Worm (Caenorhabditis elegans): ENCODE results near the gene ebax-1.

Gene ebax-1

ce11 chrIV:10252350-10252792, 34.4 kb upstream of the ebax-1 start (continued):
- peak in 1 of 2 experiments; percentile 100 for TF ChIP-seq unc-62 (GFP tag; optimal IDR thresholded peaks at IDR 0.05 in 1 of 2)
- no peak for TF ChIP-seq unc-62 (tag; optimal IDR thresholded peaks at IDR 0.05)
- 0 out of 2 replicates have a peak, but pooled peaks have one; percentile 39 for TF ChIP-seq vab-7 (GFP tag; IDR thresholded peaks at IDR 0.05)
- peak; percentile 91 for TF ChIP-seq hmg-1.1 (GFP tag; IDR thresholded peaks at IDR 0.05)
- TF ChIP-seq ceh-28 (tag; optimal IDR thresholded peaks at IDR 0.05) = no peak
- no peak for TF ChIP-seq lin-39 (tag; optimal IDR thresholded peaks at IDR 0.05)
- peak; percentile 80 for TF ChIP-seq T20F7.1 (GFP tag; optimal IDR thresholded peaks at IDR 0.05)
- no peak for TF ChIP-seq ama-1 (optimal IDR thresholded peaks at IDR 0.05)
- peak; percentile 93 for TF ChIP-seq fkh-10 (GFP tag; optimal IDR thresholded peaks at IDR 0.05)
- TF ChIP-seq ztf-11 (tag; optimal IDR thresholded peaks at IDR 0.05) = no peak
- peak; percentile 99 for TF ChIP-seq aha-1 (tag)
- peak; percentile 61 for TF ChIP-seq dpl-1 (GFP tag; optimal IDR thresholded peaks at IDR 0.05)
- peak; percentile 77 for TF ChIP-seq F37D6.2 (tag; optimal IDR thresholded peaks at IDR 0.05)
- TF ChIP-seq pqm-1 (tag; optimal IDR thresholded peaks at IDR 0.05) = peak; percentile 70
- peak; percentile 16 for TF ChIP-seq fos-1 (tag; optimal IDR thresholded peaks at IDR 0.05)
- TF ChIP-seq daf-12 (tag; optimal IDR thresholded peaks at IDR 0.05) = no peak

DNA sequence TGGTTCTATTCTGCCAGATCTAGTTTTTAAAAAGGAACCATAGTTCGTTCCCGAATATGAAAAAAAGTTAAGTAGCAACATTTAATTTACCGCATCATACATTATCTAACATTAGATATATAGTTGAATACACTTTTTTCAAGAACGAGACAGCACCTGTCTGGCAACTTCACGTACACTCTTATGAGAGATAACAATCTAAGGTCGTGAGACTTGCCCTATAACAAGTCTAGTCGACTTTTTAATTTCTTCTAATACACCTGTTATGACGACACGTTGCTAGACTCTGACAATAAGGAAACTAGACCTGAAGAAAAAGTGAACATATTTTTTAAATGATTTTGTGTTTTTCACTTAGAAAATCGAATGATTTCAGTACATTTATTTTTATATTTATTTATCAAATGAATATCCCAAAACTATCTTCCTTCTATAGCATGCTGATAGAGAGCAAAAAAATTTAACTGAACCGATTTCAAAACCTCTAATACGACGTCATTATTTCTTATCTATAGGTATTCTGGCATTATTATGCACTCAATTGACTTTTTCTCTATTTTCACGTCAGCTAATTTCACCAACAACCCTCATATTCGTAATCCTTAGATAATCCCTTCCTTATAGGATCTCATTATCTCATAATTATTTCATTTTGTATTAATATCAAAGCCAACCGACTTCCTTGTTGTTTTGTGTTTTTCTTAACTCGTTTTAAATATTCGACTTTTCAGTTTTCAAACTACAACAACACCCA, 33.7 kb upstream of the ebax-1 start:
- TF ChIP-seq daf-8 (GFP tag; IDR thresholded peaks at IDR 0.05) (no peak), duxl-1 (tag; optimal IDR thresholded peaks at IDR 0.05; ENCODE audit: poor library complexity) (no peak), daf-16 (GFP tag; optimal IDR thresholded peaks at IDR 0.05) (no peak), daf-16 (tag; optimal IDR thresholded peaks at IDR 0.05) (peak; percentile 23), mes-2 (tag; optimal IDR thresholded peaks at IDR 0.05; ENCODE audit: poor library complexity, severe bottlenecking) (no peak), ceh-82 (tag; optimal IDR thresholded peaks at IDR 0.05) (no peak), unc-62 (GFP tag; optimal IDR thresholded peaks at IDR 0.05 in 1 of 2) (peak in 1 of 2 experiments; percentile 43), unc-62 (tag; optimal IDR thresholded peaks at IDR 0.05) (no peak), T26A8.4 (GFP tag; IDR thresholded peaks at IDR 0.05) (0 out of 2 replicates have a peak, but pooled peaks have one; percentile 17), F44E2.7 (GFP tag; IDR thresholded peaks at IDR 0.05) (no peak), dve-1 (tag; optimal IDR thresholded peaks at IDR 0.05; ENCODE audit: insufficient read depth) (peak; percentile 39), dmd-6 (GFP tag; IDR thresholded peaks at IDR 0.05) (peak; percentile 45), nhr-111 (GFP tag; optimal IDR thresholded peaks at IDR 0.05) (no peak), pqm-1 (tag; optimal IDR thresholded peaks at IDR 0.05) (peak; percentile 9)

ce11 chrIV:10259557-10259956, 27.2 kb upstream of the ebax-1 start, which contains the start of gene F01G10.9:
Gene F01G10.9 (minus strand): TSS chrIV:10259657.
- no peak for TF ChIP-seq ceh-28 (tag; optimal IDR thresholded peaks at IDR 0.05)
- TF ChIP-seq dpl-1 (GFP tag; optimal IDR thresholded peaks at IDR 0.05) = no peak
- TF ChIP-seq set-16 (GFP tag; IDR thresholded peaks at IDR 0.05) = no peak
- no peak for TF ChIP-seq F44E2.7 (GFP tag; IDR thresholded peaks at IDR 0.05)
- TF ChIP-seq spr-1 (tag; optimal IDR thresholded peaks at IDR 0.05) = no peak
- no peak for TF ChIP-seq jun-1 (tag; optimal IDR thresholded peaks at IDR 0.05)
- TF ChIP-seq egl-43 (GFP tag; IDR thresholded peaks at IDR 0.05) = no peak
- no peak for TF ChIP-seq lin-29 (GFP tag; IDR thresholded peaks at IDR 0.05)
- no peak for TF ChIP-seq nhr-42 (GFP tag; IDR thresholded peaks at IDR 0.05)
- no peak for TF ChIP-seq nhr-237 (tag; optimal IDR thresholded peaks at IDR 0.05)
- no peak for TF ChIP-seq lin-39 (tag; optimal IDR thresholded peaks at IDR 0.05)
- TF ChIP-seq saeg-2 (GFP tag; IDR thresholded peaks at IDR 0.05) = no peak
- TF ChIP-seq nhr-11 (tag; optimal IDR thresholded peaks at IDR 0.05) = no peak
- TF ChIP-seq mdl-1 (tag; optimal IDR thresholded peaks at IDR 0.05) = no peak

Measured in whole organism, L4 larva.